Fruit fly (Drosophila melanogaster) whole organism, wandering third instar larva: Measurements from ENCODE around the gene Acp32CD.

Experiments used
- CrebA ChIP-seq: fragments of 200-800 bp; sonication (Bioruptor generic); optimal IDR thresholded peaks from 2 replicates; lab custom pipeline; 2016; ENCODE audit warnings: missing biosample characterization, mild to moderate bottlenecking, missing genetic modification characterization, borderline replicate concordance
- Hnf4 ChIP-seq: fragments of 200-800 bp; sonication (Bioruptor generic); optimal IDR thresholded peaks from 2 replicates; lab custom pipeline; 2016; ENCODE audit warnings: missing biosample characterization, mild to moderate bottlenecking, missing genetic modification characterization
- Vsx2 ChIP-seq: fragments of 200-300, 225-300 bp; sonication (Bioruptor generic); optimal IDR thresholded peaks from 2 replicates; lab custom pipeline; 2018; ENCODE audit warnings: missing biosample characterization, missing genetic modification characterization; ENCODE audit not compliant: partially characterized antibody
- br ChIP-seq: fragments of 200-800 bp; sonication (Bioruptor generic); optimal IDR thresholded peaks from 2 replicates; lab custom pipeline; 2016; ENCODE audit warnings: missing biosample characterization, missing genetic modification characterization
- foxo ChIP-seq, 2 experiments: fragments of 200-800 bp; sonication (Bioruptor generic); optimal IDR thresholded peaks; 2 replicates in 1 of 2; 3 replicates in 1 of 2; lab custom pipeline; 2016 to 2017; ENCODE audit warnings: missing biosample characterization in 2 of 2, missing genetic modification characterization in 2 of 2
- fru ChIP-seq: fragments of 200-800 bp; sonication (Bioruptor generic); optimal IDR thresholded peaks from 3 replicates; lab custom pipeline; 2016; ENCODE audit warnings: missing biosample characterization, mild to moderate bottlenecking, missing genetic modification characterization
- h ChIP-seq: fragments of 200-800 bp; sonication (Bioruptor generic); optimal IDR thresholded peaks from 3 replicates; lab custom pipeline; 2016; ENCODE audit warnings: missing biosample characterization, mild to moderate bottlenecking, missing genetic modification characterization
- lola ChIP-seq: fragments of >200 bp; optimal IDR thresholded peaks from 2 replicates; lab custom pipeline; 2017; ENCODE audit warnings: missing biosample characterization, missing genetic modification characterization
- pan ChIP-seq: fragments of >200 bp; optimal IDR thresholded peaks from 2 replicates; lab custom pipeline; 2017

- TF ChIP-seq fru (peak; percentile 25), Vsx2 (no peak), h (GFP tag; lab: Kevin White, UChicago) (peak; percentile 24), br (no peak), pan (no peak), CrebA (GFP tag; lab: Kevin White, UChicago) (no peak), lola (GFP tag; lab: Kevin White, UChicago) (no peak), foxo (GFP tag; optimal IDR thresholded peaks at IDR 0.05; lab: Kevin White, UChicago) (peak in 1 of 2 experiments; percentile 31), Hnf4 (no peak)
Measured at dm6 chr2L:11021606-11022005, 6.2 kb downstream of the Acp32CD start.
